Worm (Caenorhabditis elegans): ENCODE results near the gene odc-1.

The odc-1 gene

DNA sequence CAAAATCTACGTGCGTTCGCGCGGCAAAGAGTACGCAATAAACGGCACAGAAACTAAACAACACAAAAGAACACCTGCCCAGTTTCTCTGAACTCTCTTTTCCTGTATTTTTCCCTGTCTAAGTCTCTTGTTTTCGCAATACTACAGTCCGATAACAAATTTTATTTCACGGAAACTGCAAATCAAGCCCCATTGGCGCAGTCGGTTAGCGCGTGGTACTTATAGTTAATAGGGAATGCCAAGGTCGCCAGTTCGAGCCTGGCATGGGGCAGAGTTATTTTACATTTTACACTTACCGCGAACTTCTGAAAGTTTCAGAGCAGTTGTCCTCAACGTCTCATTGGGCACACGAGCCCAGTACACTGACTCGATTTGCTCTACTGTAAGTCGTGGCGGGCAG is 17.3 kb upstream of the odc-1 start:
- TF ChIP-seq T22C8.4 (GFP tag; IDR thresholded peaks at IDR 0.05) (no peak), med-1 (GFP tag; optimal IDR thresholded peaks at IDR 0.05; ENCODE audit: insufficient read depth) (no peak), tab-1 (GFP tag; IDR thresholded peaks at IDR 0.05) (no peak), cog-1 (tag; optimal IDR thresholded peaks at IDR 0.05) (no peak), ztf-29 (GFP tag; IDR thresholded peaks at IDR 0.05) (no peak), ref-1 (GFP tag; conservative IDR thresholded peaks at IDR 0.05) (no peak), ztf-23 (GFP tag; IDR thresholded peaks at IDR 0.05) (no peak), klf-2 (GFP tag; conservative IDR thresholded peaks at IDR 0.05) (no peak), flt-1 (GFP tag; IDR thresholded peaks at IDR 0.05) (no peak)

DNA sequence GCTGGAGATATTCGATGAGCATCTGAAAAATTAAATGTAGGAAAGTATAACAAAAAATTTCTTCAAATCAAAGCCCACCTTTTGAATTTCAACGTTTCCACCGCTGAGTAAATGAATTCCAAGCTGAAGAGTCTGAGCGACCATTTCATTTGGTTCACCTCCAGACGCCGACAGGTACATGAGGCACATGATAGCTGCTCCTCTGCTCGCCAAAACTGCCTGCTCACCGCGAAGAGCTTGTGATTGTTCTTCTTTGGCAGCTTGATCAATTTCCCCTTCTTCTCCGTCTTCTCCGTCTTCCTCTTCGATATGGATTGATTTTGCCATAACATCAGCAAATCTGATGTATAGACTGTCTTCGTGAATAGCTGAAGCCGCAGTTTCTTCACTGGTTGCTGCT is 6.4 kb upstream of the odc-1 start:
- TF ChIP-seq tab-1 (GFP tag; IDR thresholded peaks at IDR 0.05) (no peak), T22C8.4 (GFP tag; IDR thresholded peaks at IDR 0.05) (no peak), klf-2 (GFP tag; conservative IDR thresholded peaks at IDR 0.05) (no peak), cog-1 (tag; optimal IDR thresholded peaks at IDR 0.05) (no peak), ztf-23 (GFP tag; IDR thresholded peaks at IDR 0.05) (no peak), flt-1 (GFP tag; IDR thresholded peaks at IDR 0.05) (no peak), ztf-29 (GFP tag; IDR thresholded peaks at IDR 0.05) (no peak), med-1 (GFP tag; optimal IDR thresholded peaks at IDR 0.05; ENCODE audit: insufficient read depth) (no peak), ref-1 (GFP tag; conservative IDR thresholded peaks at IDR 0.05) (no peak)

ce11 chrV:6901943-6902549 is 2.0 kb upstream of the odc-1 start:
- no peak for TF ChIP-seq klf-2 (GFP tag; conservative IDR thresholded peaks at IDR 0.05)
- no peak for TF ChIP-seq ztf-23 (GFP tag; IDR thresholded peaks at IDR 0.05)
- no peak for TF ChIP-seq ref-1 (GFP tag; conservative IDR thresholded peaks at IDR 0.05)
- no peak for TF ChIP-seq T22C8.4 (GFP tag; IDR thresholded peaks at IDR 0.05)
- no peak for TF ChIP-seq cog-1 (tag; optimal IDR thresholded peaks at IDR 0.05)
- TF ChIP-seq ztf-29 (GFP tag; IDR thresholded peaks at IDR 0.05), result no peak
- TF ChIP-seq tab-1 (GFP tag; IDR thresholded peaks at IDR 0.05), result no peak
- no peak for TF ChIP-seq med-1 (GFP tag; optimal IDR thresholded peaks at IDR 0.05; ENCODE audit: insufficient read depth)
- TF ChIP-seq flt-1 (GFP tag; IDR thresholded peaks at IDR 0.05), result no peak

ce11 chrV:6900814-6901592 is 980 bp upstream of the odc-1 start:
- no peak for TF ChIP-seq klf-2 (GFP tag; conservative IDR thresholded peaks at IDR 0.05)
- TF ChIP-seq tab-1 (GFP tag; IDR thresholded peaks at IDR 0.05), result no peak
- TF ChIP-seq med-1 (GFP tag; optimal IDR thresholded peaks at IDR 0.05; ENCODE audit: insufficient read depth), result no peak
- no peak for TF ChIP-seq cog-1 (tag; optimal IDR thresholded peaks at IDR 0.05)
- no peak for TF ChIP-seq ztf-23 (GFP tag; IDR thresholded peaks at IDR 0.05)
- TF ChIP-seq ref-1 (GFP tag; conservative IDR thresholded peaks at IDR 0.05), result no peak
- TF ChIP-seq ztf-29 (GFP tag; IDR thresholded peaks at IDR 0.05), result no peak
- no peak for TF ChIP-seq T22C8.4 (GFP tag; IDR thresholded peaks at IDR 0.05)
- TF ChIP-seq flt-1 (GFP tag; IDR thresholded peaks at IDR 0.05), result no peak

- TF ChIP-seq klf-2 (GFP tag; conservative IDR thresholded peaks at IDR 0.05) (no peak), tab-1 (GFP tag; IDR thresholded peaks at IDR 0.05) (no peak), ref-1 (GFP tag; conservative IDR thresholded peaks at IDR 0.05) (no peak), med-1 (GFP tag; optimal IDR thresholded peaks at IDR 0.05; ENCODE audit: insufficient read depth) (no peak), ztf-23 (GFP tag; IDR thresholded peaks at IDR 0.05) (no peak), flt-1 (GFP tag; IDR thresholded peaks at IDR 0.05) (no peak), ztf-29 (GFP tag; IDR thresholded peaks at IDR 0.05) (no peak), T22C8.4 (GFP tag; IDR thresholded peaks at IDR 0.05) (no peak), cog-1 (tag; optimal IDR thresholded peaks at IDR 0.05) (no peak)
These were observed 3.3 kb downstream of the odc-1 start, which contains the start of gene K11C4.1 for ce11 chrV:6896700-6897099. TSS of gene K11C4.1 (plus strand) at chrV:6897000.

- TF ChIP-seq ref-1 (GFP tag; conservative IDR thresholded peaks at IDR 0.05) (no peak), med-1 (GFP tag; optimal IDR thresholded peaks at IDR 0.05; ENCODE audit: insufficient read depth) (no peak), T22C8.4 (GFP tag; IDR thresholded peaks at IDR 0.05) (no peak)
These were observed 5.2 kb downstream of the odc-1 start, which contains the start of gene K11C4.2 for ce11 chrV:6894778-6895177. TSS of gene K11C4.2 (plus strand) at chrV:6895078.

DNA sequence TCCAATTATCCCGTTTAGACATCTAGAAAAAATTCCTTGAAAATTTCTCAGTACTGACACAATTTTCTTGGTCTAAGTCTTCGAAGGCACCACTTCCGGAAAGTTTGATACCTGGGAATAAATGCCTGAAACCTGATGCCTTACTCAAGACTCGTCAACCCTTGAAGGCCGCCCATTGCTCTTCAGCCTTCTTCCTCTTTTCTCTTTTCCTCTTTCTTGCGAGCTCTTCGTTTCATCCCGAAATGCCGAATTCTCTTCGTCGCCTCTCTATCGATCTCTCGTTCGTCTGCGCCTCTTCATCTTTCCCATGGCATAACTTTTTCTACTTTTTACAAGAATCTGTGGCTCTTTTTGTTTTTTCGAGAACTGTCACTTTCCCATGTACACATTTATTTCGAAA is 6.3 kb downstream of the odc-1 start:
- no peak for TF ChIP-seq cog-1 (tag; optimal IDR thresholded peaks at IDR 0.05)
- no peak for TF ChIP-seq tab-1 (GFP tag; IDR thresholded peaks at IDR 0.05)

ce11 chrV:6888828-6889227 is 11.2 kb downstream of the odc-1 start:
- TF ChIP-seq T22C8.4 (GFP tag; IDR thresholded peaks at IDR 0.05) (peak; percentile 68; the same call in 1 of the 2 replicates), ztf-29 (GFP tag; IDR thresholded peaks at IDR 0.05) (peak; percentile 81), tab-1 (GFP tag; IDR thresholded peaks at IDR 0.05) (peak; percentile 85), ztf-23 (GFP tag; IDR thresholded peaks at IDR 0.05) (peak; percentile 89), med-1 (GFP tag; optimal IDR thresholded peaks at IDR 0.05; ENCODE audit: insufficient read depth) (peak; percentile 71), cog-1 (tag; optimal IDR thresholded peaks at IDR 0.05) (peak; percentile 41), klf-2 (GFP tag; conservative IDR thresholded peaks at IDR 0.05) (peak; percentile 84), flt-1 (GFP tag; IDR thresholded peaks at IDR 0.05) (peak; percentile 91), ref-1 (GFP tag; conservative IDR thresholded peaks at IDR 0.05) (peak; percentile 63; the same call in 1 of the 2 replicates)

DNA sequence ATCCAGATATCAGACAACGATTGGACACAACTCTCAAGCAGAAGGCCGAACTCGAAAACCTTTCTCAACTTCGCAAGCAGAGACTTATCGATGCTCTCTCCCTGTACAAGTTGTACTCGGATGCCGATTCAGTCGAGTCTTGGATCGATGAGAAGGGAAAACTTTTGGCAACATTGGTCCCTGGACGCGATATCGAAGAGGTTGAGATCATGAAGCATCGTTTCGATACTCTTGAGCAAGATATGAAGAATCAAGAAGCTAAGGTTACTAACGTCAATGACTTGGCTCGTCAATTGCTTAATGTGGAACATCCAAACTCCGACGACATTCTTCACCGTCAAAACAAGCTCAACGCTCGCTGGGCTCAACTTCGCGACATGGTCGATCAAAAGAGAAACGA is 15.0 kb downstream of the odc-1 start:
- TF ChIP-seq flt-1 (GFP tag; IDR thresholded peaks at IDR 0.05) (no peak), ztf-23 (GFP tag; IDR thresholded peaks at IDR 0.05) (no peak), T22C8.4 (GFP tag; IDR thresholded peaks at IDR 0.05) (no peak), klf-2 (GFP tag; conservative IDR thresholded peaks at IDR 0.05) (no peak), cog-1 (tag; optimal IDR thresholded peaks at IDR 0.05) (no peak), med-1 (GFP tag; optimal IDR thresholded peaks at IDR 0.05; ENCODE audit: insufficient read depth) (no peak), ref-1 (GFP tag; conservative IDR thresholded peaks at IDR 0.05) (no peak), tab-1 (GFP tag; IDR thresholded peaks at IDR 0.05) (no peak), ztf-29 (GFP tag; IDR thresholded peaks at IDR 0.05) (no peak)
